Worm (Caenorhabditis elegans) whole organism, L1 larva: ENCODE results near the gene ZC239.6.
"Not testable (repeated sequence)": the region's sequence is repeated elsewhere in the genome, so short reads cannot be mapped to it uniquely, and the experiment has no call there.

Source experiments
- elt-3 ChIP-seq, 6 experiments: fragments of 150-350 bp in 1 of 6; sonication (generic microtip); optimal IDR thresholded peaks; 2 replicates each; lab custom pipeline; 2017 to 2018; ENCODE audit warnings: missing biosample characterization in 6 of 6, missing genetic modification characterization in 6 of 6, inconsistent platforms in 1 of 6
- fos-1 ChIP-seq: fragments of 150-350 bp; optimal IDR thresholded peaks from 2 replicates; lab custom pipeline; 2014; ENCODE audit warnings: missing biosample characterization, missing genetic modification characterization
- lir-3 ChIP-seq: sonication (generic microtip); optimal IDR thresholded peaks from 2 replicates; lab custom pipeline; 2016; ENCODE audit warnings: mild to moderate bottlenecking, missing genetic modification characterization, moderate library complexity, missing compliant biosample characterization; ENCODE audit not compliant: poor library complexity
- mdl-1 ChIP-seq, 2 experiments: fragments of 150-350 bp; optimal IDR thresholded peaks; 2 replicates each; lab custom pipeline; 2014 to 2017; ENCODE audit warnings: missing biosample characterization in 2 of 2, missing genetic modification characterization in 2 of 2, inconsistent platforms in 1 of 2
- pag-3 ChIP-seq: sonication (generic microtip); optimal IDR thresholded peaks from 2 replicates; lab custom pipeline; 2017; ENCODE audit warnings: missing genetic modification characterization, mild to moderate bottlenecking, missing compliant biosample characterization, antibody characterized with exemption, borderline replicate concordance; ENCODE audit not compliant: insufficient read depth
- unc-130 ChIP-seq: fragments of 150-350 bp; optimal IDR thresholded peaks from 2 replicates; lab custom pipeline; 2017; ENCODE audit warnings: missing biosample characterization, missing genetic modification characterization, inconsistent platforms

- TF ChIP-seq elt-3 (tag; optimal IDR thresholded peaks at IDR 0.05; lab: Kevin White, UChicago); lir-3 (tag; lab: Kevin White, UChicago); unc-130; fos-1 (tag; lab: Kevin White, UChicago); mdl-1 (tag; optimal IDR thresholded peaks at IDR 0.05; lab: Kevin White, UChicago); pag-3 (tag; lab: Kevin White, UChicago): not testable (repeated sequence)
Observed at ce11 chrII:3184858-3185257, 24.6 kb upstream of the ZC239.6 start, which contains the start of gene sri-78.
